Fruit fly (Drosophila melanogaster) Kc167 (cell line): ENCODE results near the gene CG31928.

ENCODE experiments used
- Myc ChIP-seq: fragments of >200 bp; optimal IDR thresholded peaks from 2 replicates; lab custom pipeline; 2017; ENCODE audit warnings: missing external identifiers
- psq ChIP-seq: fragments of >200 bp; optimal IDR thresholded peaks from 2 replicates; lab custom pipeline; 2017; ENCODE audit warnings: missing external identifiers
- ttk ChIP-seq: sonication (Bioruptor generic); optimal IDR thresholded peaks from 2 replicates; lab custom pipeline; 2017; ENCODE audit warnings: missing external identifiers

DNA sequence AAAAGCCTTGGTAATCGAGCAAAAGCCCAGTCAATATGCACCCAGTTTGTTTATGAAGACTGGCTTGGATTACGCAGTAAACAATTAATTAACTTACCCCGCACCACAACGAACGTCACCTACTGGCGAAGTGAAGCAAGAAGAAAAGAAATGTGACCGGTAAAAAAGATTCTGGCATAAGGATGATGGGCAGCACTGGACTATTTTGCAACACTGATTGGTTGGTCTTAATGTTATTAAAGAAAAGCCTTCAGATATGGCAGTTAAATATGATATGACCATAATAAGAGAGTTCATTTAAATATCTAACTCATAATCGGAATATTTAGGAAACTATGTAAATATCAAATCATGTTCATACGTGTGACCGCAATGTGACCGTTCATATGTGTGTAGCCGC lies 8.2 kb downstream of the CG31928 start, which contains the start of gene CG18131:
- TF ChIP-seq Myc (lab: Kevin White, UChicago) (no peak), psq (lab: Kevin White, UChicago) (no peak), ttk (lab: Kevin White, UChicago) (no peak)
